Worm (Caenorhabditis elegans) whole organism, L3 larva: ENCODE measurements around the gene B0001.5.

Experiments
- aly-2 ChIP-seq: fragments of 150-350 bp; optimal IDR thresholded peaks from 2 replicates; lab custom pipeline; 2014; ENCODE audit warnings: missing biosample characterization, missing genetic modification characterization
- ceh-16 ChIP-seq: sonication (generic microtip); optimal IDR thresholded peaks from 2 replicates; lab custom pipeline; 2017; ENCODE audit warnings: missing biosample characterization, missing genetic modification characterization
- elt-1 ChIP-seq: fragments of 150-350 bp; optimal IDR thresholded peaks from 2 replicates; lab custom pipeline; 2014; ENCODE audit warnings: missing biosample characterization, missing genetic modification characterization
- elt-2 ChIP-seq: sonication (generic microtip); optimal IDR thresholded peaks from 2 replicates; lab custom pipeline; 2016; ENCODE audit warnings: missing genetic modification reagents, mild to moderate bottlenecking, missing genetic modification characterization, missing compliant biosample characterization
- fkh-10 ChIP-seq: sonication (generic microtip); optimal IDR thresholded peaks from 2 replicates; lab custom pipeline; 2017; ENCODE audit warnings: missing biosample characterization, missing genetic modification reagents, missing genetic modification characterization
- lin-39 ChIP-seq: fragments of 150-350 bp; optimal IDR thresholded peaks from 2 replicates; lab custom pipeline; 2018; ENCODE audit warnings: missing biosample characterization, missing genetic modification reagents, missing genetic modification characterization
- lsy-12 ChIP-seq: sonication (generic microtip); optimal IDR thresholded peaks from 2 replicates; lab custom pipeline; 2016; ENCODE audit warnings: mild to moderate bottlenecking, missing genetic modification characterization, missing compliant biosample characterization
- nhr-25 ChIP-seq: sonication (generic microtip); optimal IDR thresholded peaks from 2 replicates; lab custom pipeline; 2017; ENCODE audit warnings: missing biosample characterization, missing genetic modification characterization
- nhr-28 ChIP-seq: fragments of 150-350 bp; optimal IDR thresholded peaks from 2 replicates; lab custom pipeline; 2014; ENCODE audit warnings: missing biosample characterization, missing genetic modification characterization
- pha-4 ChIP-seq: fragments of 150-350 bp; optimal IDR thresholded peaks from 2 replicates; lab custom pipeline; 2014; ENCODE audit warnings: missing biosample characterization, missing genetic modification reagents, missing genetic modification characterization
- unc-62 ChIP-seq: fragments of 150-350 bp; sonication (generic microtip); optimal IDR thresholded peaks from 4 replicates; lab custom pipeline; 2014; ENCODE audit warnings: missing biosample characterization, missing genetic modification reagents, missing genetic modification characterization

DNA sequence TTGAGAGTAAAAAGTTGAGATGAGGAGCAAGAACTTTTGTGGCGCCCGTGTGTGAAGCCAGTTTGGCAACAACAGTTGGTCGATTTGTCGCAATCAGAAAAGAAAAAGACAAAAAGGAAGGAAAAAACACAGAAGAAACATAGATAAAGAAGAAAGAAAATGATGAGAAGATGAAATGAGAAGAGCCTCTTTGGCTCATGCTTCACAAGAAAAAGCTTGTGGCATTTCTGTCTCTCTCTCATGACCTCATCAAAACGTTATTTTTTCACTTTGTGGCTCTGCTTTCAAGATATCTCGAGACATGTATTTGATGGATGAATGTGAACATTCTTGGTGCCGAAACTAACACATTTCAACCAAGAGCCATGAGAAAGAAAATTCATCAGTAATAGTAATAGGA, 30.1 kb downstream of the B0001.5 start:
- TF ChIP-seq nhr-28 (no peak), fkh-10 (GFP tag; lab: Kevin White, UChicago) (no peak), elt-1 (tag; lab: Kevin White, UChicago) (no peak), unc-62 (GFP tag; lab: Kevin White, UChicago) (no peak), pha-4 (no peak), lsy-12 (no peak), elt-2 (tag; lab: Kevin White, UChicago) (no peak), ceh-16 (tag; lab: Kevin White, UChicago) (no peak), aly-2 (tag; lab: Kevin White, UChicago) (no peak), lin-39 (tag; lab: Kevin White, UChicago) (no peak), nhr-25 (tag; lab: Kevin White, UChicago) (no peak)
